Fruit fly (Drosophila melanogaster) whole organism, adult: ENCODE measurements around the gene kin17.

Experiments
- CG11617 ChIP-seq: fragments of 200-800 bp; sonication (Bioruptor generic); optimal IDR thresholded peaks from 2 replicates; lab custom pipeline; 2017; ENCODE audit warnings: mild to moderate bottlenecking, missing biosample characterization, missing genetic modification reagents, missing genetic modification characterization
- CG12768 ChIP-seq: fragments of 200-800 bp; sonication (Bioruptor generic); optimal IDR thresholded peaks from 2 replicates; lab custom pipeline; 2017; ENCODE audit warnings: missing biosample characterization, missing genetic modification characterization, mild to moderate bottlenecking, moderate library complexity, missing genetic modification reagents
- CG14711 ChIP-seq: fragments of 200-800 bp; sonication (Bioruptor generic); optimal IDR thresholded peaks from 2 replicates; lab custom pipeline; 2018; ENCODE audit warnings: missing biosample characterization, mild to moderate bottlenecking, missing genetic modification characterization, moderate library complexity
- CG1620 ChIP-seq: fragments of 200-800 bp; sonication (Bioruptor generic); optimal IDR thresholded peaks from 2 replicates; lab custom pipeline; 2016; ENCODE audit warnings: missing biosample characterization, missing genetic modification characterization
- CG33017 ChIP-seq: fragments of 200-800 bp; sonication (Bioruptor generic); optimal IDR thresholded peaks from 2 replicates; lab custom pipeline; 2018; ENCODE audit warnings: missing biosample characterization, mild to moderate bottlenecking, missing genetic modification characterization, moderate library complexity
- CG5204 ChIP-seq: fragments of 200-800 bp; sonication (Bioruptor generic); optimal IDR thresholded peaks from 2 replicates; lab custom pipeline; 2016; ENCODE audit warnings: missing biosample characterization, missing genetic modification characterization
- CG7045 ChIP-seq: fragments of 200-800 bp; sonication (Bioruptor generic); optimal IDR thresholded peaks from 2 replicates; lab custom pipeline; 2017; ENCODE audit warnings: missing biosample characterization, mild to moderate bottlenecking, missing genetic modification characterization
- CG7101 ChIP-seq: fragments of 200-800 bp; sonication (Bioruptor generic); optimal IDR thresholded peaks from 2 replicates; lab custom pipeline; 2018; ENCODE audit warnings: missing biosample characterization, mild to moderate bottlenecking, missing genetic modification characterization, moderate library complexity
- Clk ChIP-seq: fragments of 200-800 bp; sonication (Bioruptor generic); optimal IDR thresholded peaks from 2 replicates; lab custom pipeline; 2017; ENCODE audit warnings: missing biosample characterization, missing genetic modification characterization
- Crg-1 ChIP-seq: fragments of 200-800 bp; sonication (Bioruptor generic); optimal IDR thresholded peaks from 2 replicates; lab custom pipeline; 2016; ENCODE audit warnings: missing biosample characterization, missing genetic modification characterization
- Hr96 ChIP-seq: fragments of 200-800 bp; sonication (Bioruptor generic); optimal IDR thresholded peaks from 2 replicates; lab custom pipeline; 2016; ENCODE audit warnings: missing biosample characterization, missing genetic modification characterization
- Mnt ChIP-seq: fragments of 200-800 bp; sonication (Bioruptor generic); optimal IDR thresholded peaks from 2 replicates; lab custom pipeline; 2016; ENCODE audit warnings: missing biosample characterization, mild to moderate bottlenecking, missing genetic modification characterization
- bab1 ChIP-seq: fragments of 200-800 bp; sonication (Bioruptor generic); optimal IDR thresholded peaks from 3 replicates; lab custom pipeline; 2019; ENCODE audit warnings: missing biosample characterization, mild to moderate bottlenecking, missing genetic modification characterization, moderate library complexity
- cic ChIP-seq: fragments of 200-800 bp; sonication (Bioruptor generic); optimal IDR thresholded peaks from 2 replicates; lab custom pipeline; 2017; ENCODE audit warnings: missing biosample characterization, mild to moderate bottlenecking, missing genetic modification characterization, moderate library complexity
- cnc ChIP-seq, 2 experiments: fragments of >200 bp; optimal IDR thresholded peaks; 2 replicates each; lab custom pipeline; 2017
- kay ChIP-seq: fragments of 200-800 bp; sonication (Bioruptor generic); peaks from one replicate; lab custom pipeline; 2016; ENCODE audit warnings: missing biosample characterization, missing genetic modification characterization, borderline replicate concordance
- ovo ChIP-seq: fragments of 200-800 bp; sonication (Bioruptor generic); optimal IDR thresholded peaks from 2 replicates; lab custom pipeline; 2016; ENCODE audit warnings: missing biosample characterization, missing genetic modification characterization
- pad ChIP-seq: fragments of 200-800 bp; sonication (Bioruptor generic); optimal IDR thresholded peaks from 3 replicates; lab custom pipeline; 2017; ENCODE audit warnings: missing biosample characterization, missing genetic modification characterization, mild to moderate bottlenecking, moderate library complexity, missing genetic modification reagents
- tj ChIP-seq: fragments of 200-800 bp; sonication (Bioruptor generic); optimal IDR thresholded peaks from 3 replicates; lab custom pipeline; 2017; ENCODE audit warnings: missing biosample characterization, mild to moderate bottlenecking, missing genetic modification characterization, moderate library complexity
- toe ChIP-seq: fragments of 200-800 bp; sonication (Bioruptor generic); optimal IDR thresholded peaks from 2 replicates; lab custom pipeline; 2016; ENCODE audit warnings: missing biosample characterization, missing genetic modification characterization

kin17 gene

dm6 chr3L:20387843-20388163 is 31.2 kb downstream of the kin17 start:
- TF ChIP-seq ovo (no peak), CG12768 (peak; percentile 4)

DNA sequence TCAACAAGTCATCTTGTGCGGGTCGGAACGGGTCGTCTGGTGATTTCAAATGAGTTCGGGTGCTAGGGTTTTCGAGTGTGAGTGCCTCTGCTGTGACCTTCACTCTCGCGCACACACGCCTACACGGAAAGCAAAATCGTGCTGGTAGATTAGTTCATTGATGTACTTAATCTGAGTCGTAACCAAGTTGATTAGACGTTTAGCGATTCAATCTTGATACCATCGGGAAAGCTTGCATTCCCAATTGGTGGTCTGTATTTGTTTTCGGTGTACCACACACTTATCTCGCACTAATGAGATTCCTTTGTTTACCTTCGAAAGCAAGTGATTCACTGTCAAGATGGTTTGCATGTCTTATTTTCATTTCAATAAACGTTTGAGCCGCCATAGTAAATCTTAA is 32.4 kb downstream of the kin17 start:
- TF ChIP-seq bab1 (GFP tag; lab: Kevin White, UChicago) = no peak
- TF ChIP-seq CG12768 = no peak
- peak; percentile 94 for TF ChIP-seq kay
- TF ChIP-seq cic (GFP tag; lab: Kevin White, UChicago) = peak; percentile 89
- peak; percentile 41 for TF ChIP-seq CG7101 (tag; lab: Kevin White, UChicago)
- peak; percentile 41 for TF ChIP-seq CG33017 (tag; lab: Kevin White, UChicago)
- no peak for TF ChIP-seq CG1620 (GFP tag; lab: Kevin White, UChicago)
- TF ChIP-seq CG14711 (tag; lab: Kevin White, UChicago) = peak; percentile 21
- peak; percentile 50 for TF ChIP-seq Mnt (GFP tag; lab: Kevin White, UChicago)
- TF ChIP-seq CG5204 (GFP tag; lab: Kevin White, UChicago) = no peak

- TF ChIP-seq Mnt (GFP tag; lab: Kevin White, UChicago) = no peak
- TF ChIP-seq CG7045 (GFP tag; lab: Kevin White, UChicago) = no peak
- TF ChIP-seq CG12768 = no peak
- peak; percentile 36 for TF ChIP-seq bab1 (GFP tag; lab: Kevin White, UChicago)
- TF ChIP-seq toe (GFP tag; lab: Kevin White, UChicago) = no peak
- peak; percentile 29 for TF ChIP-seq pad (GFP tag; lab: Kevin White, UChicago)
- no peak for TF ChIP-seq Hr96 (GFP tag; lab: Kevin White, UChicago)
- peak; percentile 5 for TF ChIP-seq CG1620 (GFP tag; lab: Kevin White, UChicago)
- TF ChIP-seq tj (GFP tag; lab: Kevin White, UChicago) = peak; percentile 2
- TF ChIP-seq CG14711 (tag; lab: Kevin White, UChicago) = no peak
- TF ChIP-seq CG33017 (tag; lab: Kevin White, UChicago) = no peak
- no peak for TF ChIP-seq ovo
- no peak for TF ChIP-seq Clk (GFP tag; lab: Kevin White, UChicago)
- TF ChIP-seq CG5204 (GFP tag; lab: Kevin White, UChicago) = no peak
- no peak for TF ChIP-seq cnc (optimal IDR thresholded peaks at IDR 0.05; lab: Kevin White, UChicago)
- no peak for TF ChIP-seq CG11617
- TF ChIP-seq Crg-1 (GFP tag; lab: Kevin White, UChicago) = peak; percentile 18
- peak; percentile 49 for TF ChIP-seq kay
- no peak for TF ChIP-seq cic (GFP tag; lab: Kevin White, UChicago)
- peak; percentile 22 for TF ChIP-seq CG7101 (tag; lab: Kevin White, UChicago)
These were observed 36.8 kb downstream of the kin17 start, which contains the start of gene CG33969 for dm6 chr3L:20393357-20393756. Gene CG33969 (minus strand): TSS chr3L:20393553.

- TF ChIP-seq CG11617 (peak; percentile 55), Hr96 (GFP tag; lab: Kevin White, UChicago) (peak; percentile 18), ovo (no peak), pad (GFP tag; lab: Kevin White, UChicago) (peak; percentile 50), CG12768 (peak; percentile 93), tj (GFP tag; lab: Kevin White, UChicago) (peak; percentile 95), CG7101 (tag; lab: Kevin White, UChicago) (peak; percentile 66), cnc (optimal IDR thresholded peaks at IDR 0.05; lab: Kevin White, UChicago) (peak in 1 of 2 experiments; percentile 29), toe (GFP tag; lab: Kevin White, UChicago) (no peak), Clk (GFP tag; lab: Kevin White, UChicago) (peak; percentile 46), kay (peak; percentile 52), Mnt (GFP tag; lab: Kevin White, UChicago) (peak; percentile 72), Crg-1 (GFP tag; lab: Kevin White, UChicago) (no peak), CG5204 (GFP tag; lab: Kevin White, UChicago) (peak; percentile 38), CG7045 (GFP tag; lab: Kevin White, UChicago) (peak; percentile 30), bab1 (GFP tag; lab: Kevin White, UChicago) (peak; percentile 66), CG14711 (tag; lab: Kevin White, UChicago) (no peak), CG33017 (tag; lab: Kevin White, UChicago) (peak; percentile 60), cic (GFP tag; lab: Kevin White, UChicago) (peak; percentile 94), CG1620 (GFP tag; lab: Kevin White, UChicago) (no peak)
These were observed 38.8 kb downstream of the kin17 start for dm6 chr3L:20395257-20395909.

DNA sequence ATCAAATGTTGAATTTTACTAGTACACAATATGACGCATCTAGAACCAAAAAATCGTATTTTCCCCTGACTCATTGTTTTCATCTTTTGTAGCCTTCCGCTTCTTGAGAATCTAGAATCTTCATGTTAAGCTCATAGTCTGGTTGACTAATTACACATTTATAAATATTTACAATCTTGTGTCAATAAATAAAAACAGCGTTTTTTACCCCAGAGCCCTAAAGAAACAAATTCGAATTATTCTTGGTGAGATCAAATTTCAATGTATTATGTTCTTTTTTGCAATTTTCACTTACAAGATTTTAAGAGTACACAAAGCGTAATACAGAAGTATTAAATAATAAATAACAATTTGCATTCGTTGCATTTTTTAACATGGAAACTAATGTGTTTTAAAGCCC is 39.4 kb downstream of the kin17 start:
- TF ChIP-seq kay (peak; percentile 95), bab1 (GFP tag; lab: Kevin White, UChicago) (no peak)

- TF ChIP-seq tj (GFP tag; lab: Kevin White, UChicago) (peak; percentile 43), CG7101 (tag; lab: Kevin White, UChicago) (no peak)
These were observed 41.2 kb downstream of the kin17 start for dm6 chr3L:20397770-20398169.
